Fruit fly (Drosophila melanogaster) whole organism, embryonic: ENCODE data around the gene Irp-1B.

Experiments
- Abd-B ChIP-seq: fragments of 200-800 bp; sonication (Bioruptor generic); optimal IDR thresholded peaks from 2 replicates; lab custom pipeline; 2018; ENCODE audit warnings: missing biosample characterization, mild to moderate bottlenecking, missing genetic modification characterization, moderate library complexity
- Aef1 ChIP-seq: fragments of 200-800 bp; sonication (Bioruptor generic); IDR thresholded peaks from 3 replicates; pipeline ENCODE4 v1.3.6; 2022; ENCODE audit warnings: missing biosample characterization, missing genetic modification characterization
- Bdp1 ChIP-seq: fragments of 200-800 bp; sonication (Bioruptor generic); optimal IDR thresholded peaks from 3 replicates; lab custom pipeline; 2016; ENCODE audit warnings: missing biosample characterization, missing genetic modification characterization
- Bgb ChIP-seq: fragments of 200-800 bp; sonication (Bioruptor generic); IDR thresholded peaks from 2 replicates; pipeline ENCODE4 v1.3.6; 2022; ENCODE audit warnings: missing biosample characterization, missing genetic modification characterization; ENCODE audit not compliant: partially characterized antibody
- CG11560 ChIP-seq: fragments of 200-800 bp; sonication (Bioruptor generic); IDR thresholded peaks from 3 replicates; pipeline ENCODE4 v1.3.6; 2022; ENCODE audit warnings: missing biosample characterization, missing genetic modification characterization
- CG11696 ChIP-seq: fragments of 200-800 bp; sonication (Bioruptor generic); IDR thresholded peaks from 2 replicates; pipeline ENCODE4 v1.3.6; 2022; ENCODE audit warnings: missing biosample characterization, missing genetic modification characterization
- CG12155 ChIP-seq: fragments of 200-800 bp; sonication (Bioruptor generic); optimal IDR thresholded peaks from 3 replicates; lab custom pipeline; 2016; ENCODE audit warnings: missing biosample characterization, missing genetic modification characterization
- CG17829 ChIP-seq: fragments of 200-800 bp; optimal IDR thresholded peaks from 2 replicates; lab custom pipeline; 2019; ENCODE audit warnings: missing biosample characterization, mild to moderate bottlenecking, missing genetic modification characterization, moderate library complexity
- CG1792 ChIP-seq: fragments of 200-800 bp; sonication (Bioruptor generic); optimal IDR thresholded peaks from 2 replicates; lab custom pipeline; 2016; ENCODE audit warnings: missing biosample characterization, missing genetic modification characterization
- CG18262 ChIP-seq: fragments of 200-800 bp; optimal IDR thresholded peaks from 3 replicates; lab custom pipeline; 2019; ENCODE audit warnings: missing biosample characterization, mild to moderate bottlenecking, missing genetic modification characterization, moderate library complexity
- CG34422 ChIP-seq: fragments of 200-800 bp; sonication (Bioruptor generic); IDR thresholded peaks from 3 replicates; pipeline ENCODE4 v1.3.6; 2022; ENCODE audit warnings: missing biosample characterization, missing genetic modification characterization
- CG42726 ChIP-seq: fragments of 200-800 bp; sonication (Bioruptor generic); IDR thresholded peaks from 2 replicates; pipeline ENCODE4 v1.3.6; 2022; ENCODE audit warnings: missing biosample characterization, missing genetic modification characterization; ENCODE audit not compliant: partially characterized antibody
- CG4820 ChIP-seq: fragments of 200-800 bp; sonication (Bioruptor generic); optimal IDR thresholded peaks from 3 replicates; lab custom pipeline; 2016; ENCODE audit warnings: missing biosample characterization, missing genetic modification characterization
- CG6791 ChIP-seq: fragments of 200-800 bp; sonication (Bioruptor generic); IDR thresholded peaks from 3 replicates; pipeline ENCODE4 v1.3.6; 2022; ENCODE audit warnings: missing biosample characterization, missing genetic modification characterization; ENCODE audit not compliant: partially characterized antibody
- CG6854 ChIP-seq: fragments of 200-800 bp; sonication (Bioruptor generic); optimal IDR thresholded peaks from 3 replicates; lab custom pipeline; 2017; ENCODE audit warnings: missing biosample characterization, mild to moderate bottlenecking, missing genetic modification characterization
- Chrac-16 ChIP-seq: fragments of 200-800 bp; sonication (Bioruptor generic); optimal IDR thresholded peaks from 3 replicates; lab custom pipeline; 2016; ENCODE audit warnings: missing biosample characterization, missing genetic modification characterization
- CoRest ChIP-seq: fragments of 200-800 bp; sonication (Bioruptor generic); optimal IDR thresholded peaks from 3 replicates; lab custom pipeline; 2018; ENCODE audit warnings: missing biosample characterization, mild to moderate bottlenecking, missing genetic modification characterization, moderate library complexity
- D ChIP-seq, 2 experiments: fragments of 200-800 bp in 1 of 2; fragments of >200 bp in 1 of 2; sonication (Bioruptor generic) in 1 of 2; optimal IDR thresholded peaks; 2 replicates in 1 of 2; 3 replicates in 1 of 2; lab custom pipeline; 2017; ENCODE audit warnings: mild to moderate bottlenecking in 1 of 2, missing biosample characterization in 1 of 2, missing genetic modification characterization in 1 of 2, missing genetic modification reagents in 1 of 2
- Deaf1 ChIP-seq: fragments of 200-800 bp; optimal IDR thresholded peaks from 3 replicates; lab custom pipeline; 2019; ENCODE audit warnings: missing biosample characterization, mild to moderate bottlenecking, missing genetic modification characterization, moderate library complexity
- Ets65A ChIP-seq: fragments of 200-800 bp; sonication (Bioruptor generic); peaks from one replicate; lab custom pipeline; 2016; ENCODE audit warnings: missing biosample characterization, missing genetic modification characterization
- Med ChIP-seq: fragments of 200-800 bp; sonication (Bioruptor generic); peaks from one replicate; lab custom pipeline; 2016; ENCODE audit warnings: missing biosample characterization, missing genetic modification characterization, mild to moderate bottlenecking, inconsistent platforms, moderate library complexity
- Mrtf ChIP-seq: fragments of 200-800 bp; sonication (Bioruptor generic); IDR thresholded peaks from 3 replicates; pipeline ENCODE4 v1.3.6; 2022; ENCODE audit warnings: missing biosample characterization, missing genetic modification characterization
- Rfx ChIP-seq: fragments of 200-800 bp; sonication (Bioruptor generic); IDR thresholded peaks from 2 replicates; pipeline ENCODE4 v1.3.6; 2022; ENCODE audit warnings: missing biosample characterization, missing genetic modification characterization
- Sox100B ChIP-seq: fragments of 200-800 bp; sonication (Bioruptor generic); optimal IDR thresholded peaks from 3 replicates; lab custom pipeline; 2018; ENCODE audit warnings: missing biosample characterization, mild to moderate bottlenecking, missing genetic modification characterization
- Sry-δ ChIP-seq: fragments of 200-800 bp; sonication (Bioruptor generic); optimal IDR thresholded peaks from 2 replicates; lab custom pipeline; 2016; ENCODE audit warnings: missing biosample characterization, missing genetic modification characterization
- Xbp1 ChIP-seq: fragments of 200-800 bp; sonication (Bioruptor generic); optimal IDR thresholded peaks from 3 replicates; lab custom pipeline; 2016; ENCODE audit warnings: missing biosample characterization, mild to moderate bottlenecking, missing genetic modification characterization
- chif ChIP-seq, 2 experiments: fragments of 200-800 bp; sonication (Bioruptor generic); optimal IDR thresholded peaks; 3 replicates each; lab custom pipeline; 2016; ENCODE audit warnings: missing biosample characterization in 2 of 2, missing genetic modification characterization in 2 of 2
- crp ChIP-seq, 2 experiments: fragments of 200-800 bp; sonication (Bioruptor generic); optimal IDR thresholded peaks; 2 replicates in 1 of 2; 3 replicates in 1 of 2; lab custom pipeline; 2017; ENCODE audit warnings: missing biosample characterization in 2 of 2, missing genetic modification characterization in 2 of 2, mild to moderate bottlenecking in 1 of 2, moderate library complexity in 1 of 2
- dysf ChIP-seq: fragments of 200-800 bp; sonication (Bioruptor generic); IDR thresholded peaks from 3 replicates; pipeline ENCODE4 v1.3.6; 2022; ENCODE audit warnings: missing biosample characterization, missing genetic modification characterization
- hbn ChIP-seq: fragments of 200-800 bp; sonication (Bioruptor generic); IDR thresholded peaks from 2 replicates; pipeline ENCODE4 v1.3.6; 2022; ENCODE audit warnings: missing biosample characterization, missing genetic modification characterization; ENCODE audit not compliant: partially characterized antibody
- kay ChIP-seq: fragments of 200-800 bp; sonication (Bioruptor generic); optimal IDR thresholded peaks from 2 replicates; lab custom pipeline; 2016; ENCODE audit warnings: missing biosample characterization, missing genetic modification characterization
- lab ChIP-seq: fragments of 200-800 bp; sonication (Bioruptor generic); optimal IDR thresholded peaks from 3 replicates; lab custom pipeline; 2017; ENCODE audit warnings: missing biosample characterization, missing genetic modification characterization, mild to moderate bottlenecking, moderate library complexity, missing genetic modification reagents
- mld ChIP-seq: fragments of 200-800 bp; sonication (Bioruptor generic); IDR thresholded peaks from 3 replicates; pipeline ENCODE4 v1.3.6; 2022; ENCODE audit warnings: missing biosample characterization, missing genetic modification characterization; ENCODE audit not compliant: partially characterized antibody
- nmo ChIP-seq: fragments of 200-800 bp; sonication (Bioruptor generic); optimal IDR thresholded peaks from 2 replicates; lab custom pipeline; 2018; ENCODE audit warnings: missing biosample characterization, mild to moderate bottlenecking, missing genetic modification characterization, moderate library complexity
- nom ChIP-seq: fragments of 200-800 bp; sonication (Bioruptor generic); optimal IDR thresholded peaks from 2 replicates; lab custom pipeline; 2017; ENCODE audit warnings: missing biosample characterization, missing genetic modification characterization, mild to moderate bottlenecking, moderate library complexity, missing genetic modification reagents
- pnt ChIP-seq: fragments of 200-800 bp; sonication (Bioruptor generic); optimal IDR thresholded peaks from 3 replicates; lab custom pipeline; 2016; ENCODE audit warnings: missing biosample characterization, missing genetic modification characterization
- sc ChIP-seq, 3 experiments: fragments of >200 bp in 2 of 3; fragments of 200-800 bp in 1 of 3; sonication (Bioruptor generic) in 1 of 3; optimal IDR thresholded peaks; 2 replicates in 2 of 3; 3 replicates in 1 of 3; lab custom pipeline; 2017; ENCODE audit warnings: mild to moderate bottlenecking in 1 of 3, missing biosample characterization in 1 of 3, missing genetic modification characterization in 1 of 3, missing genetic modification reagents in 1 of 3
- sens ChIP-seq: fragments of 200-800 bp; sonication (Bioruptor generic); peaks from one replicate; lab custom pipeline; 2016; ENCODE audit warnings: missing biosample characterization, missing genetic modification characterization
- stwl ChIP-seq: fragments of 200-800 bp; sonication (Bioruptor generic); optimal IDR thresholded peaks from 3 replicates; lab custom pipeline; 2018; ENCODE audit warnings: missing biosample characterization, mild to moderate bottlenecking, missing genetic modification characterization, moderate library complexity
- tio ChIP-seq: fragments of 200-800 bp; sonication (Bioruptor generic); optimal IDR thresholded peaks from 2 replicates; lab custom pipeline; 2017; ENCODE audit warnings: missing biosample characterization, missing genetic modification characterization, inconsistent platforms
- trem ChIP-seq: fragments of 200-800 bp; optimal IDR thresholded peaks from 3 replicates; lab custom pipeline; 2019; ENCODE audit warnings: missing biosample characterization, mild to moderate bottlenecking, missing genetic modification characterization, moderate library complexity
- vnd ChIP-seq: fragments of 200-800 bp; sonication (Bioruptor generic); IDR thresholded peaks from 3 replicates; pipeline ENCODE4 v1.3.6; 2022; ENCODE audit warnings: missing biosample characterization, missing genetic modification characterization; ENCODE audit not compliant: partially characterized antibody

The Irp-1B gene

DNA sequence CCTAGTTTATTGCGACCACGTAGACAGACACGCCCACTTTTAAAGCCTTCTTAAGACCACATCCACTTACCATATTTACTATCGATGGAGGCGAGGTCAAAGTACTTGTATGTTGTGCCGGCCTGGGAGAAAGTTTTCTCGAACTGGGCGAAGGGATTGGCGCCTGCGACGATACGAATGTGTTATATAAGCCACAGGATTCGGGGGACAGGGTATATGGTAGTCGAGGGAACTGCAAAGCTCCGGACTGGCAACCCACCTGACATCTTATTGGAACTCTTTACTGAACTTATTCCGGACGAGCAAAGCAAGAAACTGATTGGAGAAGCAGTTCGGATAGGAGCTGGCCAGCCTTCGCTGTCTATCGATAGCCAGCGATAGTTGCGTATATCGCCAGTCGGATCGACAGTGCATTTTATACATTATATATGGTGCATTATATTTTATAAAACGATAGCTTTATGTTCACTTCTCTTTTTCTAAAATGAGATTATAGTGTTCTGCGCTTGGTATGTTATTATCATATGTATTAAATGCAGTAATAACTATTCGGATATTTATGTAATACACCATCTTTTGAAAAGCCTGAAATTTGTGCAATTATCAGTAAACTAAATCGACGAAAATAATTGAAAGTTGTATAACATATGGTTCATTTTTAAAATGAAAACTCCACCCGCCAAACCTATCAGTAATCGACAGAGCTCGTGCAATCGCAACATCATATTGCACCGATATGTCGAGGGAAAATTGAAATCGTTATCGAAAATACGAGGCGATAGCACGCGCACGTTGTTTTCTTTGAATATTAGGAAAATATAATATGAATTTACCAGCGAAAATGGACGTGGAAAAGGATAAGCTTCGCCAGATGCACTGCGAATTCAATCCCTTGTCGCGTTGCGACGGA is at the start of gene Irp-1B, which contains the start of gene Rrp46 (continued):
- peak; percentile 96 for TF ChIP-seq mld
- TF ChIP-seq CG42726, result peak; percentile 69; the same call in 1 of the 2 replicates
- TF ChIP-seq CG6791 (GFP tag; lab: Robert Waterston, UW), result peak; percentile 96
- TF ChIP-seq Aef1 (GFP tag; lab: Robert Waterston, UW), result no peak
- TF ChIP-seq Rfx, result peak; percentile 49
- no peak for TF ChIP-seq Abd-B (GFP tag; lab: Kevin White, UChicago)
- TF ChIP-seq CG11560 (tag; lab: Robert Waterston, UW), result no peak
- TF ChIP-seq trem (tag; lab: Kevin White, UChicago), result peak; percentile 47
- 0 out of 3 replicates have a peak, but pooled peaks have one; percentile 41 for TF ChIP-seq CG34422
- no peak; the same call in 2 of the 3 replicates for TF ChIP-seq Mrtf (GFP tag; lab: Robert Waterston, UW)
- no peak for TF ChIP-seq D (optimal IDR thresholded peaks at IDR 0.05; lab: Kevin White, UChicago)
- no peak for TF ChIP-seq D (GFP tag; optimal IDR thresholded peaks at IDR 0.05; lab: Kevin White, UChicago)
- no peak for TF ChIP-seq CG6854 (GFP tag; lab: Kevin White, UChicago)
- TF ChIP-seq CG11696 (GFP tag; lab: Robert Waterston, UW), result no peak
- TF ChIP-seq stwl, result peak; percentile 61
- TF ChIP-seq lab (GFP tag; lab: Kevin White, UChicago), result peak; percentile 24
- TF ChIP-seq sc (optimal IDR thresholded peaks at IDR 0.05; lab: Kevin White, UChicago), result no peak
- no peak for TF ChIP-seq sc (GFP tag; optimal IDR thresholded peaks at IDR 0.05; lab: Kevin White, UChicago)
- TF ChIP-seq nom (GFP tag; lab: Kevin White, UChicago), result peak; percentile 76
- TF ChIP-seq CG1792, result no peak
- TF ChIP-seq CG4820, result no peak
- TF ChIP-seq CG12155 (GFP tag; lab: Kevin White, UChicago), result no peak
- TF ChIP-seq CoRest, result peak; percentile 15
- peak; percentile 74 for TF ChIP-seq sens (GFP tag; lab: Kevin White, UChicago)
- TF ChIP-seq chif (GFP tag; optimal IDR thresholded peaks at IDR 0.05; lab: Kevin White, UChicago), result no peak
- no peak for TF ChIP-seq crp (GFP tag; optimal IDR thresholded peaks at IDR 0.05; lab: Kevin White, UChicago)
- peak; percentile 80 for TF ChIP-seq hbn (GFP tag; lab: Robert Waterston, UW)
- TF ChIP-seq Ets65A (GFP tag; lab: Kevin White, UChicago), result peak; percentile 47
- TF ChIP-seq Bgb (GFP tag; lab: Robert Waterston, UW), result peak; percentile 92
- TF ChIP-seq kay, result no peak
- peak; percentile 16 for TF ChIP-seq Deaf1 (tag; lab: Kevin White, UChicago)
- no peak for TF ChIP-seq Bdp1
- no peak for TF ChIP-seq pnt (GFP tag; lab: Kevin White, UChicago)
- peak; percentile 73 for TF ChIP-seq Sry-δ (GFP tag; lab: Kevin White, UChicago)
- no peak for TF ChIP-seq Chrac-16 (GFP tag; lab: Kevin White, UChicago)
- peak; percentile 70 for TF ChIP-seq Med (GFP tag; lab: Kevin White, UChicago)
- TF ChIP-seq tio (GFP tag; lab: Kevin White, UChicago), result no peak
- no peak for TF ChIP-seq dysf
- peak; percentile 14 for TF ChIP-seq Sox100B (GFP tag; lab: Kevin White, UChicago)
- peak; percentile 12 for TF ChIP-seq CG17829 (tag; lab: Kevin White, UChicago)
- TF ChIP-seq CG18262, result no peak
- peak; percentile 92 for TF ChIP-seq vnd (GFP tag; lab: Robert Waterston, UW)
- TF ChIP-seq Xbp1 (GFP tag; lab: Kevin White, UChicago), result no peak
- peak; percentile 10 for TF ChIP-seq nmo
